Fruit fly (Drosophila melanogaster): ENCODE measurements around the gene Zip102B.

Gene Zip102B

DNA sequence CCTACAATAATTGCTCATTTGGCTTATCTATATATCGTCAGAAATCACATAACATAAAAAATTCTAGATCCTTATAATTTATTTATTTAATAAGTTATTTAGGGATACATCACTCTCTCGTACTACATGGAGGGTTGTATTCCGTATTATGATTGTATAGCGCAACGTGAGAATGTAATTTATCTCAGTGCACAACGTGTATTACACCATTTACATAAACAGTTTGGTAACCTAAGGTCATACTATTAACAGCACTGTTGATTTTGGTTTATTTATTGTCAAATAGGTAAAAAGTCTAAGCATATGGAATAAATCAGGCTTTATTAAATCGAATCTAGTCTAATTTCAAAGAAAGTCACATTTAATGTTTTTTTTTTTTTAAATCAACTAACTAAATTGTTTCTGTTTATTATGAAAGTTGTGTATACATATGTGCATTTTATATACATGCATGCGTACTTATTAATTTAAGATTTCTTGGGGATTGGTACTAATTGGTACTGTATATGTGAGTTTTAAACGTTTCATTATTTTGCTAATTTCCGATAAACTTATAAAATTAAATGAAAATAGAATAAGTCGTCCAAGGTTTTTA, 882 bp upstream of the Zip102B start, which contains the start of gene Rnf11 (continued):
- TF ChIP-seq unc-4 (GFP tag; IDR thresholded peaks at IDR 0.05; ENCODE audit: partially characterized antibody): no peak
- no peak for TF ChIP-seq Nf-YC (tag; optimal IDR thresholded peaks at IDR 0.05)
- no peak; the same call in 1 of the 2 replicates for TF ChIP-seq slbo (GFP tag; IDR thresholded peaks at IDR 0.05)

DNA sequence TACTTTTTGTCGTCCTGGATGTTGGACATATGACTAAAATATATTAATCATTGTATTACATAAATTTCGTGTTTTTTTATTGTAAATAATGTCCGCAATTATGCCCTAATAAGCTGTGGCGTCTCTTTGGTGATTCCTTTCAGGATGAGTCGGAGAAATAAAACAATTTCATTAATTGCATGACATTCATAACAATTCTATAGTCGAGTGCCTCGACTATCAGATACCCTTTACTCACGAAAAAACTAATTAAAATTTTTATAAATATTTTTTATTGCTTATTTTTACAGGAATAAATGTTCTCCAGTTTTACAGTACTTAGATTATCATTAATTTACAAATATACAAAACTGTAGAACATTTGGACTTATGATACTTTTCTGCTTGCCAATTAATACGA, 3.2 kb downstream of the Zip102B start:
- TF ChIP-seq CG7963 (GFP tag; IDR thresholded peaks at IDR 0.05; ENCODE audit: partially characterized antibody) (0 out of 3 replicates have a peak, but pooled peaks have one; percentile 53), CG8359 (GFP tag; optimal IDR thresholded peaks at IDR 0.05; ENCODE audit: borderline replicate concordance) (no peak), CG16813 (GFP tag; IDR thresholded peaks at IDR 0.05; ENCODE audit: partially characterized antibody) (peak; percentile 44; the same call in 1 of the 3 replicates), Scr (GFP tag; IDR thresholded peaks at IDR 0.05; ENCODE audit: partially characterized antibody) (peak; percentile 51; the same call in 1 of the 2 replicates), HLH4C (GFP tag; IDR thresholded peaks at IDR 0.05; ENCODE audit: partially characterized antibody) (peak; percentile 72), Atf-2 (GFP tag; optimal IDR thresholded peaks at IDR 0.05) (no peak)

DNA sequence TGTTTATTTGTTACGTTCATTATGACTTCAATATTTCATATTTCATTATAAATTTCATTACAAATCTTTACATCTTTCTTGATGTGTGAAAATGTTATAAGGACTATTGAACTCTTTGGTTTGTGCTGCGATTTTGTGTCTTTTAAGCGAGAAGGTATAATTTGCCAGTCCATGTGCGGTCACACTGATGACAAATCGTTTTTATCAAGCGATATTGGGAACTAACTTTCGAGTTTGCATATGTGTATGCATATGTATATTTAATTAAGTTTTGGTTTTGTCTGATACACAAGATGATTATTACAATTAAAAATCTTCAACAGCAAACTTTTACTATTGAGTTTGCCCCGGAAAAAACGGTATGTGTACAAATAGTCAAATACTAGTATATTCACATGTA, 6.0 kb downstream of the Zip102B start, which contains the start of gene Rad23:
Rad23 (plus strand) TSS at position 163 of the 400 bp plus-strand sequence.
- TF ChIP-seq jumu (GFP tag; optimal IDR thresholded peaks at IDR 0.05): no peak
- peak; percentile 16 for TF ChIP-seq Spps (tag; optimal IDR thresholded peaks at IDR 0.05)
- no peak for TF ChIP-seq hb (GFP tag; IDR thresholded peaks at IDR 0.05; ENCODE audit: partially characterized antibody)
- peak; percentile 50 for TF ChIP-seq CG33213 (GFP tag; optimal IDR thresholded peaks at IDR 0.05)
- no peak for TF ChIP-seq unpg (GFP tag; optimal IDR thresholded peaks at IDR 0.05)
- no peak for TF ChIP-seq CG43689 (GFP tag; IDR thresholded peaks at IDR 0.05)
- TF ChIP-seq gt (GFP tag; IDR thresholded peaks at IDR 0.05): no peak
- TF ChIP-seq CG8089 (GFP tag; optimal IDR thresholded peaks at IDR 0.05): peak; percentile 42
- TF ChIP-seq Ets97D (GFP tag; optimal IDR thresholded peaks at IDR 0.05): peak; percentile 49
- no peak for TF ChIP-seq Ravus (GFP tag; IDR thresholded peaks at IDR 0.05)
- peak; percentile 12 for TF ChIP-seq CG18262 (tag; optimal IDR thresholded peaks at IDR 0.05)
- peak; percentile 99 for TF ChIP-seq CG30020 (tag; optimal IDR thresholded peaks at IDR 0.05)
- TF ChIP-seq Lhr (GFP tag; optimal IDR thresholded peaks at IDR 0.05): peak; percentile 86
- peak; percentile 80 for TF ChIP-seq gfzf (GFP tag; optimal IDR thresholded peaks at IDR 0.05)
- peak; percentile 7 to 51 for TF ChIP-seq Eip74EF (GFP tag; optimal IDR thresholded peaks at IDR 0.05)
- TF ChIP-seq HmgZ (tag; optimal IDR thresholded peaks at IDR 0.05): peak; percentile 35
- peak; percentile 61 for TF ChIP-seq CG14710 (tag; optimal IDR thresholded peaks at IDR 0.05)
- TF ChIP-seq cg (GFP tag; optimal IDR thresholded peaks at IDR 0.05): peak; percentile 71
- peak in 1 of 3 experiments; percentile 66 for TF ChIP-seq lola (GFP tag; optimal IDR thresholded peaks at IDR 0.05)
- TF ChIP-seq D19A (tag; optimal IDR thresholded peaks at IDR 0.05): peak; percentile 49
- peak; percentile 66 for TF ChIP-seq CG4617 (GFP tag; optimal IDR thresholded peaks at IDR 0.05; ENCODE audit: borderline replicate concordance)
- TF ChIP-seq CG1024 (GFP tag; IDR thresholded peaks at IDR 0.05): peak; percentile 98
- peak; percentile 51 for TF ChIP-seq CG3995 (GFP tag; optimal IDR thresholded peaks at IDR 0.05)
- no peak for TF ChIP-seq Max (GFP tag; optimal IDR thresholded peaks at IDR 0.05)
- peak; percentile 19 for TF ChIP-seq sug (tag; optimal IDR thresholded peaks at IDR 0.05)
- TF ChIP-seq CG4282 (GFP tag; optimal IDR thresholded peaks at IDR 0.05): no peak
- TF ChIP-seq CG2116 (GFP tag; optimal IDR thresholded peaks at IDR 0.05): peak; percentile 19
- no peak for TF ChIP-seq luna (GFP tag; optimal IDR thresholded peaks at IDR 0.05)
- peak; percentile 42; the same call in 1 of the 3 replicates for TF ChIP-seq CG17361 (GFP tag; IDR thresholded peaks at IDR 0.05)
- peak; percentile 55 for TF ChIP-seq Med (GFP tag)
- no peak for TF ChIP-seq CG8359 (GFP tag; optimal IDR thresholded peaks at IDR 0.05; ENCODE audit: borderline replicate concordance)
- TF ChIP-seq Dip2 (GFP tag; IDR thresholded peaks at IDR 0.05): no peak
- peak; percentile 30 for TF ChIP-seq Fer3 (tag; optimal IDR thresholded peaks at IDR 0.05)
- TF ChIP-seq az2 (GFP tag; optimal IDR thresholded peaks at IDR 0.05): no peak
- no peak for TF ChIP-seq CG1647 (GFP tag; optimal IDR thresholded peaks at IDR 0.05)
- TF ChIP-seq CG18476 (GFP tag; optimal IDR thresholded peaks at IDR 0.05): no peak
- peak in 1 of 2 experiments; percentile 16 for TF ChIP-seq Pdp1 (GFP tag; optimal IDR thresholded peaks at IDR 0.05)

All from whole organism, embryonic.